Worm (Caenorhabditis elegans) whole organism, early embryonic: ENCODE measurements around the gene cdc-25.3.

Source experiments
- F13C5.2 ChIP-seq: sonication (generic microtip); optimal IDR thresholded peaks from 2 replicates; lab custom pipeline; 2017; ENCODE audit warnings: mild to moderate bottlenecking, missing genetic modification characterization, inconsistent platforms, missing compliant biosample characterization
- ama-1 ChIP-seq: fragments of 150-350 bp; optimal IDR thresholded peaks from 2 replicates; lab custom pipeline; 2014
- ceh-36 ChIP-seq: sonication (generic microtip); optimal IDR thresholded peaks from 2 replicates; lab custom pipeline; 2016; ENCODE audit warnings: missing genetic modification characterization, inconsistent platforms, missing compliant biosample characterization
- flt-1 ChIP-seq: fragments of 200-800 bp; sonication (Bioruptor generic); IDR thresholded peaks from 2 replicates; pipeline ENCODE4 v1.3.6; 2022; ENCODE audit warnings: missing genetic modification characterization, missing compliant biosample characterization
- hnd-1 ChIP-seq: sonication (generic microtip); optimal IDR thresholded peaks from 2 replicates; lab custom pipeline; 2016; ENCODE audit warnings: missing genetic modification characterization, missing compliant biosample characterization
- pes-1 ChIP-seq: fragments of 200-800 bp; sonication (Bioruptor generic); IDR thresholded peaks from 2 replicates; pipeline ENCODE4 v1.3.6; 2022; ENCODE audit warnings: missing genetic modification reagents, missing genetic modification characterization, missing compliant biosample characterization
- sea-1 ChIP-seq: fragments of 200-800 bp; sonication (Bioruptor generic); conservative IDR thresholded peaks from 2 replicates; pipeline ENCODE4 v1.3.6; 2022; ENCODE audit warnings: missing genetic modification characterization, missing compliant biosample characterization
- tbx-11 ChIP-seq: fragments of 200-800 bp; sonication (Bioruptor generic); IDR thresholded peaks from 2 replicates; pipeline ENCODE4 v1.3.6; 2022; ENCODE audit warnings: missing genetic modification characterization, missing compliant biosample characterization
- tbx-37 ChIP-seq: fragments of 200-800 bp; sonication (Bioruptor generic); conservative IDR thresholded peaks from 2 replicates; pipeline ENCODE4 v1.3.6; 2022; ENCODE audit warnings: missing genetic modification reagents, missing genetic modification characterization, missing compliant biosample characterization
- tra-4 ChIP-seq: sonication (generic microtip); optimal IDR thresholded peaks from 2 replicates; lab custom pipeline; 2017; ENCODE audit warnings: missing genetic modification characterization, missing compliant biosample characterization

DNA sequence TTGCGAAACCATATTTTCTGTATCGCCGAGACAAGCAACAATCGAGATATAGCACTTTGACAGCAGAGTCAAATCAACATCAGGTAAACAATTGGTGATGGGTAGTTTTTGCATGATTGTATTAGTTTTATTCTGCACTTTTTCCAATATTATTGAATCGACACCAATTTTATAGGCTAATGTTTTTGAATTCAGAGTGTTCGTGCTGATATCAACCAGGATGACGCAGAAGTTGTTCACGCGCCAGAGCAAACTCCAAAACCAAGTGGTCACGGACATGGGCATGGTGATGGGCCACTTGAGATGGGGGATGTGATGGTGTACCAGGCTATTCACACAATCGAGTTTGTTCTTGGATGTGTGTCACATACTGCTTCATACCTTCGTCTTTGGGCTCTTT, 7.6 kb downstream of the cdc-25.3 start:
- TF ChIP-seq pes-1 (GFP tag; lab: Robert Waterston, UW) (no peak), hnd-1 (tag; lab: Kevin White, UChicago) (no peak), tbx-11 (GFP tag; lab: Robert Waterston, UW) (no peak), tbx-37 (no peak), tra-4 (tag; lab: Kevin White, UChicago) (no peak), ama-1 (no peak), flt-1 (GFP tag; lab: Robert Waterston, UW) (no peak), ceh-36 (no peak), F13C5.2 (no peak), sea-1 (GFP tag; lab: Robert Waterston, UW) (no peak)
